Worm (Caenorhabditis elegans) whole organism, midembryonic: ENCODE measurements around the gene scc-3.

Source experiments
- T22C8.4 ChIP-seq: fragments of 200-800 bp; sonication (Bioruptor generic); IDR thresholded peaks from 2 replicates; pipeline ENCODE4 v1.3.6; 2022; ENCODE audit warnings: missing genetic modification characterization, missing compliant biosample characterization
- cog-1 ChIP-seq: sonication (generic microtip); optimal IDR thresholded peaks from 2 replicates; lab custom pipeline; 2016; ENCODE audit warnings: missing genetic modification characterization, missing compliant biosample characterization
- flt-1 ChIP-seq: fragments of 200-800 bp; sonication (Bioruptor generic); IDR thresholded peaks from 2 replicates; pipeline ENCODE4 v1.3.6; 2022; ENCODE audit warnings: missing genetic modification characterization, missing compliant biosample characterization
- med-1 ChIP-seq: sonication (generic microtip); optimal IDR thresholded peaks from 2 replicates; lab custom pipeline; 2017; ENCODE audit warnings: missing genetic modification characterization, mild to moderate bottlenecking, missing compliant biosample characterization, antibody characterized with exemption, missing genetic modification reagents; ENCODE audit not compliant: insufficient read depth
- ref-1 ChIP-seq: fragments of 200-800 bp; sonication (Bioruptor generic); conservative IDR thresholded peaks from 2 replicates; pipeline ENCODE4 v1.3.6; 2022; ENCODE audit warnings: missing genetic modification reagents, missing genetic modification characterization, missing compliant biosample characterization
- tab-1 ChIP-seq: fragments of 200-800 bp; sonication (Bioruptor generic); IDR thresholded peaks from 2 replicates; pipeline ENCODE4 v1.3.6; 2022; ENCODE audit warnings: missing genetic modification characterization, missing compliant biosample characterization
- ztf-23 ChIP-seq: fragments of 200-800 bp; sonication (Bioruptor generic); IDR thresholded peaks from 2 replicates; pipeline ENCODE4 v1.3.6; 2022; ENCODE audit warnings: missing genetic modification reagents, missing genetic modification characterization, missing compliant biosample characterization
- ztf-29 ChIP-seq: fragments of 200-800 bp; sonication (Bioruptor generic); IDR thresholded peaks from 2 replicates; pipeline ENCODE4 v1.3.6; 2022; ENCODE audit warnings: missing genetic modification reagents, missing genetic modification characterization, missing compliant biosample characterization

ce11 chrV:12814022-12814421, 50.3 kb downstream of the scc-3 start, which contains the start of gene ZC443.3:
- no peak for TF ChIP-seq cog-1 (tag; lab: Kevin White, UChicago)
- no peak for TF ChIP-seq tab-1 (GFP tag; lab: Robert Waterston, UW)
- TF ChIP-seq ref-1 (GFP tag; lab: Robert Waterston, UW), result no peak
- no peak for TF ChIP-seq T22C8.4 (GFP tag; lab: Robert Waterston, UW)
- no peak for TF ChIP-seq ztf-23 (GFP tag; lab: Robert Waterston, UW)
- no peak for TF ChIP-seq med-1
- no peak for TF ChIP-seq flt-1 (GFP tag; lab: Robert Waterston, UW)
- no peak for TF ChIP-seq ztf-29 (GFP tag; lab: Robert Waterston, UW)
